Fruit fly (Drosophila melanogaster) S2 (cell line): ENCODE results near the gene eIF4E4.

Source experiments
- CG8478 ChIP-seq: fragments of >200 bp; optimal IDR thresholded peaks from 2 replicates; lab custom pipeline; 2018
- CTCF ChIP-seq, 2 experiments: fragments of >200 bp; optimal IDR thresholded peaks; 2 replicates each; lab custom pipeline; 2018

eIF4E4 gene

DNA sequence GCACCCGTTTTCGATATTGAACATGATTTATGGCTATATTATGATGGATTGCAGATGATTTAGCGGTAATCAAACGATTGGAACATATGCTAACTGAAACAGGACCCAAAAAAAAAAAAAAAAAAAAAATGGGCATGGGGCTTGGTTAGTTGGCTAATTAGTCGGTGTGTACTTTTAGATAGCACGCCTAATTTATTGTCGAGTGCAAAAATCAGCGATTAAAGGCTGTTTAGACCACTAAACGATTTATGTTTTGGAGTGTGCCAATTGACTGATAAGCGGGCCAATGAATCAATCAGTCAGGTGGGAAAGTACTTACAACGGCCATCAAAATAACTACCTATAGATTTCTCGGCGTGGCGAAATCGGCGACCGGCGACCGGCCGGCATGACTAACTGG, 50.3 kb downstream of the eIF4E4 start:
- TF ChIP-seq CG8478 = no peak
- TF ChIP-seq CTCF (optimal IDR thresholded peaks at IDR 0.05; lab: Kevin White, UChicago) = no peak
